Fruit fly (Drosophila melanogaster): ENCODE data around the gene msl-2.

Gene msl-2

DNA sequence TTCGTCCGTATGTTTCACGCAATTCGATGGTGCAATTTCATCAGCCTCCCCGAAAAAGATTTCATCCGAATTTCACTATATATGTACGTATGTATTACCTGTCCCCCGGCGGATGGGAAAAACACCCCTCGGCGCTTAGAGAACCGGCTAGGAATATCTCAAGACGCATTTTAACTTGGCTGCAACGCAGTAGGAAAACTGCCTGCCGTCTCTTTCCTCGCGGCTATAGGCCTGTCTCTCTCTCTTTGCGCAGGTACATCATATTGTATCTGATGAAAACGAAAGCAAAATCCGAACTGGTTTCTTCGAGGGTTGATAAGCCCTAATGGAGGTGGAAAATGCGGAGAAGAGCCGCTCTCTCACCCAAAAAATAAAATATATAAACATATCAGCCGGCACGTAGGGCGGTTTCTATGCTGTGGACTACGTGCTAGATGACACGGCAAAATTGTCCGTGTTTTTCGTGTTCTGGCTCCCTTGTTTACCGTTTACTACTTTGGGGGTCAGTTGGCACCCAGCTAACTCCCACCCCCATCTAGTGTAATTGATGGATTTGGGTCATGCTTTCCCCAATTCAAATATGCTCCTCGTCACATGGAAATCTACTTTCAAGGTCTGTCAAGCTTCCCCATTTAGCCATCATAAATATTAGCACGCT, 10.6 kb upstream of the msl-2 start:
- TF ChIP-seq cnc (optimal IDR thresholded peaks at IDR 0.05) (peak; percentile 64 to 78), Mnt (GFP tag; optimal IDR thresholded peaks at IDR 0.05) (peak; percentile 19), bab1 (GFP tag; optimal IDR thresholded peaks at IDR 0.05) (no peak)

dm6 chr2L:3475948-3476347, 10.0 kb upstream of the msl-2 start:
- TF ChIP-seq CG7045 (GFP tag; optimal IDR thresholded peaks at IDR 0.05): no peak
- TF ChIP-seq tj (GFP tag; optimal IDR thresholded peaks at IDR 0.05): no peak
- no peak for TF ChIP-seq kay (GFP tag; ENCODE audit: borderline replicate concordance)
- TF ChIP-seq CG33017 (tag; optimal IDR thresholded peaks at IDR 0.05): no peak
- no peak for TF ChIP-seq Hr96 (GFP tag; optimal IDR thresholded peaks at IDR 0.05)
- TF ChIP-seq CG12768 (GFP tag; optimal IDR thresholded peaks at IDR 0.05): no peak
- no peak for TF ChIP-seq CG5204 (GFP tag; optimal IDR thresholded peaks at IDR 0.05)
- TF ChIP-seq cic (GFP tag; optimal IDR thresholded peaks at IDR 0.05): no peak
- TF ChIP-seq pad (GFP tag; optimal IDR thresholded peaks at IDR 0.05): no peak
- TF ChIP-seq CG7101 (tag; optimal IDR thresholded peaks at IDR 0.05): no peak
- no peak for TF ChIP-seq bab1 (GFP tag; optimal IDR thresholded peaks at IDR 0.05)
- TF ChIP-seq CG11617 (GFP tag; optimal IDR thresholded peaks at IDR 0.05): no peak
- TF ChIP-seq Crg-1 (GFP tag; optimal IDR thresholded peaks at IDR 0.05): no peak
- no peak for TF ChIP-seq Mnt (GFP tag; optimal IDR thresholded peaks at IDR 0.05)

- TF ChIP-seq bab1 (GFP tag; optimal IDR thresholded peaks at IDR 0.05) (no peak), cnc (optimal IDR thresholded peaks at IDR 0.05) (no peak), CG11617 (GFP tag; optimal IDR thresholded peaks at IDR 0.05) (no peak), CG7101 (tag; optimal IDR thresholded peaks at IDR 0.05) (no peak), CG14711 (tag; optimal IDR thresholded peaks at IDR 0.05) (no peak), Mnt (GFP tag; optimal IDR thresholded peaks at IDR 0.05) (no peak), CG1620 (GFP tag; optimal IDR thresholded peaks at IDR 0.05) (no peak)
Observed at dm6 chr2L:3475168-3475567, 9.3 kb upstream of the msl-2 start.

dm6 chr2L:3472242-3472641, 6.3 kb upstream of the msl-2 start, which contains the start of gene Pgant4:
Gene Pgant4, plus strand, starts transcription at chr2L:3472603.
- TF ChIP-seq pad (GFP tag; optimal IDR thresholded peaks at IDR 0.05): peak; percentile 1
- peak; percentile 44 for TF ChIP-seq CG7101 (tag; optimal IDR thresholded peaks at IDR 0.05)
- no peak for TF ChIP-seq CG7045 (GFP tag; optimal IDR thresholded peaks at IDR 0.05)
- peak; percentile 33 for TF ChIP-seq Mnt (GFP tag; optimal IDR thresholded peaks at IDR 0.05)
- TF ChIP-seq CG1620 (GFP tag; optimal IDR thresholded peaks at IDR 0.05): peak; percentile 73
- TF ChIP-seq kay (GFP tag; ENCODE audit: borderline replicate concordance): no peak
- peak; percentile 49 for TF ChIP-seq Hr96 (GFP tag; optimal IDR thresholded peaks at IDR 0.05)
- TF ChIP-seq cnc (optimal IDR thresholded peaks at IDR 0.05): no peak

DNA sequence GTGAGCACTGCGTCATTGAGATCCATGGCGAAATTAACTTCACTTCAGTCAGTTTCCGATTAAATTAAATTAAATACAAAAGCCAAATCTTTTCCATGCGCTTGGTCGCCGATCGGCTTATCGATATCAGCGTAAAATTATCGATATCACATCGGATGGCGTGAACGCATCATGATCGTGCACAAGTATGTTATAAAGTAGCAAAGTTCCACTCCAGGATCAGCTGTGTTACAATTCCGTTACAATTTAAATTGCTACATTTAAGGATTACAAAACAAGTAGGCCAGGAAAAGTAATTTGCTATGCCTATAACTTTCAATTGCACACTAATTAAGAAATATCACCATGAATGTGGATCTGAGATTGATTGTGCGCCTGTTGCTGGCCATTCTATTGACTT, 4.0 kb upstream of the msl-2 start, which contains the start of the genes Pif1 and CG31776:
Gene Pif1, minus strand, starts transcription at position 136 of the 400 bp plus-strand sequence.
Gene CG31776, plus strand, starts transcription at position 314 of the 400 bp plus-strand sequence.
- TF ChIP-seq bab1 (GFP tag; optimal IDR thresholded peaks at IDR 0.05) (peak; percentile 40), tj (GFP tag; optimal IDR thresholded peaks at IDR 0.05) (no peak), cic (GFP tag; optimal IDR thresholded peaks at IDR 0.05) (no peak), CG7045 (GFP tag; optimal IDR thresholded peaks at IDR 0.05) (no peak), pad (GFP tag; optimal IDR thresholded peaks at IDR 0.05) (no peak), Hr96 (GFP tag; optimal IDR thresholded peaks at IDR 0.05) (no peak), CG5204 (GFP tag; optimal IDR thresholded peaks at IDR 0.05) (no peak), CG1620 (GFP tag; optimal IDR thresholded peaks at IDR 0.05) (no peak), Mnt (GFP tag; optimal IDR thresholded peaks at IDR 0.05) (peak; percentile 70), cnc (optimal IDR thresholded peaks at IDR 0.05) (peak in 1 of 2 experiments; percentile 12), CG7101 (tag; optimal IDR thresholded peaks at IDR 0.05) (no peak), ovo (GFP tag; optimal IDR thresholded peaks at IDR 0.05) (no peak)

dm6 chr2L:3466846-3467245, 934 bp upstream of the msl-2 start:
- TF ChIP-seq CG12768 (GFP tag; optimal IDR thresholded peaks at IDR 0.05): no peak
- no peak for TF ChIP-seq pad (GFP tag; optimal IDR thresholded peaks at IDR 0.05)

DNA sequence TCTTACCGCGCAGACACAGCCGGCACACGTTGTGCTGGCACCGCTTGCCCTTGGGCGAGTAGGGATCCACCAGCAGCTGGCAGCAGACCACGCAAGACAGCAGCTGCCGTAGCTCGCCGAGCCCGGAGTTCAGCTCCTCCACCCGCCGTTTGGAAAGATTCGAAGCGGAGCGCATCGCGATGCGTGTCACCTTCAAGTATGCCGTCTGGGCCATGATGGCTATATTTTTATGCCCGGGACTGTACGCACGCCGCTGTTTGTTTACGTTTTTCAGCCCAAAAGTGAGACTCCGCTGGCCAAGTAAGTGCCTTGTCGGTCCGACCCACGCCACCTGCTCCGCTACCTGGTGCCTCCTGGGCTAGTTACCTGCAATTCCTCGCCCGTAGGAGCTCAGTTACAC, 486 bp downstream of the msl-2 start:
- no peak for TF ChIP-seq CG5204 (GFP tag; optimal IDR thresholded peaks at IDR 0.05)
- TF ChIP-seq pad (GFP tag; optimal IDR thresholded peaks at IDR 0.05): no peak
- TF ChIP-seq cnc (optimal IDR thresholded peaks at IDR 0.05): no peak
- no peak for TF ChIP-seq Hr96 (GFP tag; optimal IDR thresholded peaks at IDR 0.05)
- TF ChIP-seq CG33017 (tag; optimal IDR thresholded peaks at IDR 0.05): no peak
- TF ChIP-seq CG14711 (tag; optimal IDR thresholded peaks at IDR 0.05): no peak
- no peak for TF ChIP-seq kay (GFP tag; ENCODE audit: borderline replicate concordance)
- no peak for TF ChIP-seq bab1 (GFP tag; optimal IDR thresholded peaks at IDR 0.05)
- TF ChIP-seq ovo (GFP tag; optimal IDR thresholded peaks at IDR 0.05): no peak
- no peak for TF ChIP-seq CG12768 (GFP tag; optimal IDR thresholded peaks at IDR 0.05)
- TF ChIP-seq CG7045 (GFP tag; optimal IDR thresholded peaks at IDR 0.05): no peak

DNA sequence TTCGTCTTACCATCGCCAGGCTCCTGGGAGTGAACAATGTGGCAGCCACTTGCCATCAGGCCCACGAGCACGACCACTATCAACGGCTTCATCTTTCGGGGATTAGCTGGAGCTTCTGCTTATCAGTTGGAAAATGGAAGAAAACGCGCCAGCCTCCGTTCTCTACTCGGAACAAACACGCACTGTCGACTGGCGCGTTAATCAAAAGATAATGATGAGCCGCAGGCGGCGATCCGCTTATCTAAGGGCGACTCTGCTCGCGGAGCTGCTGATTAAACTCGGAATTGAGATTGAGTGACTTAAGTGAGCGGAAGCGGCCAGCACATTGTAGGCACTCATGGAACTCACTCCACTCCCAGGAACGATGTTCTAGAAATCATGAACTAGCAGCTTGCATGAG, 4.2 kb downstream of the msl-2 start, which contains the start of gene CG3246:
Gene CG3246, minus strand, starts transcription at position 193 of the 400 bp plus-strand sequence.
- TF ChIP-seq Mnt (GFP tag; optimal IDR thresholded peaks at IDR 0.05) (peak; percentile 0), CG1620 (GFP tag; optimal IDR thresholded peaks at IDR 0.05) (no peak), CG11617 (GFP tag; optimal IDR thresholded peaks at IDR 0.05) (no peak)

All from whole organism, adult.